Worm (Caenorhabditis elegans) whole organism, L2 larva: ENCODE results near the gene fbxc-47.

Source experiments
- ceh-82 ChIP-seq: fragments of 150-350 bp; optimal IDR thresholded peaks from 2 replicates; lab custom pipeline; 2014; ENCODE audit warnings: missing biosample characterization, missing genetic modification characterization
- lin-13 ChIP-seq: fragments of 150-350 bp; optimal IDR thresholded peaks from 2 replicates; lab custom pipeline; 2014; ENCODE audit warnings: missing biosample characterization, missing genetic modification reagents, missing genetic modification characterization
- lsy-2 ChIP-seq, 2 experiments: fragments of 150-350 bp in 1 of 2; sonication (generic microtip) in 1 of 2; optimal IDR thresholded peaks; 2 replicates each; lab custom pipeline; 2014 to 2017; ENCODE audit warnings: missing biosample characterization in 2 of 2, missing genetic modification characterization in 2 of 2
- nhr-21 ChIP-seq: fragments of 150-350 bp; optimal IDR thresholded peaks from 2 replicates; lab custom pipeline; 2014; ENCODE audit warnings: missing biosample characterization, missing genetic modification characterization

DNA sequence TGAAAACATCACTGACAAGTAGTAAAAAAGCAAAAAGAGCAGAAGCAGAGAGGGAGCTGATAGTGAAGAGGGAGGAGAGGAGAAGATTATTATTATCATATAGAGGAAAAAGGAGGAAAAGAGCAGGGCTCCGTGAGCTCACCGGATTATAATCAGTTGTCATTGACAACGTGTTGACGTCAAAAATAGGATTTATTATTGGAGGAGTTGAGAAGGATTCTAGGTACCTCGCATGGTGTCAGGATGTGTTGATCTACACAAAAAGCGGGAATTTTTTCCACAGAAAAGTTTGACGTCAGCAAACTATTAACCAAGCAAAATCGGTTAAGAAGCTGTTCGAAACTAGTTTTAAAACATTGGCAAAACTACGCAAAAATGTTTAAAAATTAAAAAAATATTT lies 31.2 kb upstream of the fbxc-47 start:
- TF ChIP-seq lin-13 (GFP tag; lab: Kevin White, UChicago), result no peak
- TF ChIP-seq lsy-2 (tag; optimal IDR thresholded peaks at IDR 0.05; lab: Kevin White, UChicago), result no peak
- no peak for TF ChIP-seq nhr-21 (tag; lab: Kevin White, UChicago)
- TF ChIP-seq ceh-82 (tag; lab: Kevin White, UChicago), result no peak
